Fruit fly (Drosophila melanogaster) whole organism, prepupa: ENCODE measurements around the gene eRF1.
A peak's percentile ranks its signal among the peaks of the same experiment; 100 is the strongest.

Experiments
- Blimp-1 ChIP-seq: fragments of 200-800 bp; sonication (Bioruptor generic); optimal IDR thresholded peaks from 3 replicates; lab custom pipeline; 2017; ENCODE audit warnings: missing biosample characterization, missing genetic modification characterization, mild to moderate bottlenecking, moderate library complexity, missing genetic modification reagents
- CG10669 ChIP-seq: fragments of 200-800 bp; sonication (Bioruptor generic); optimal IDR thresholded peaks from 3 replicates; lab custom pipeline; 2018; ENCODE audit warnings: missing biosample characterization, mild to moderate bottlenecking, missing genetic modification characterization, moderate library complexity
- CG11902 ChIP-seq: fragments of 200-800 bp; sonication (Bioruptor generic); optimal IDR thresholded peaks from 3 replicates; lab custom pipeline; 2016; ENCODE audit warnings: missing biosample characterization, missing genetic modification characterization
- CG15336 ChIP-seq: fragments of 200-800 bp; sonication (Bioruptor generic); IDR thresholded peaks from 2 replicates; pipeline ENCODE4 v1.3.6; 2022; ENCODE audit warnings: missing biosample characterization, missing genetic modification characterization
- CG1621 ChIP-seq: fragments of 200-800 bp; sonication (Bioruptor generic); optimal IDR thresholded peaks from 3 replicates; lab custom pipeline; 2018; ENCODE audit warnings: missing biosample characterization, mild to moderate bottlenecking, missing genetic modification characterization
- CG16779 ChIP-seq: fragments of 200-800 bp; sonication (Bioruptor generic); optimal IDR thresholded peaks from 3 replicates; lab custom pipeline; 2017; ENCODE audit warnings: missing biosample characterization, mild to moderate bottlenecking, missing genetic modification characterization
- CG3032 ChIP-seq: fragments of 200-800 bp; optimal IDR thresholded peaks from 2 replicates; lab custom pipeline; 2019; ENCODE audit warnings: missing biosample characterization, mild to moderate bottlenecking, missing genetic modification characterization, moderate library complexity
- CG34406 ChIP-seq: fragments of 200-800 bp; sonication (Bioruptor generic); optimal IDR thresholded peaks from 3 replicates; lab custom pipeline; 2016; ENCODE audit warnings: missing biosample characterization, missing genetic modification characterization
- CG3919 ChIP-seq: fragments of 200-800 bp; sonication (Bioruptor generic); optimal IDR thresholded peaks from 3 replicates; lab custom pipeline; 2016; ENCODE audit warnings: missing biosample characterization, missing genetic modification characterization
- CG6163 ChIP-seq: fragments of 200-800 bp; sonication (Bioruptor generic); IDR thresholded peaks from 3 replicates; pipeline ENCODE4 v1.3.6; 2022; ENCODE audit warnings: missing biosample characterization, missing genetic modification characterization
- CG6276 ChIP-seq: fragments of 200-800 bp; sonication (Bioruptor generic); optimal IDR thresholded peaks from 2 replicates; lab custom pipeline; 2017; ENCODE audit warnings: missing biosample characterization, mild to moderate bottlenecking, missing genetic modification characterization
- CG6792 ChIP-seq: fragments of 200-800 bp; sonication (Bioruptor generic); optimal IDR thresholded peaks from 3 replicates; lab custom pipeline; 2016; ENCODE audit warnings: missing biosample characterization, missing genetic modification characterization
- CG6808 ChIP-seq: fragments of 200-800 bp; sonication (Bioruptor generic); optimal IDR thresholded peaks from 3 replicates; lab custom pipeline; 2017; ENCODE audit warnings: missing biosample characterization, missing genetic modification characterization, mild to moderate bottlenecking, moderate library complexity, missing genetic modification reagents
- CG6854 ChIP-seq: fragments of 200-800 bp; sonication (Bioruptor generic); optimal IDR thresholded peaks from 2 replicates; lab custom pipeline; 2017; ENCODE audit warnings: missing biosample characterization, mild to moderate bottlenecking, missing genetic modification characterization
- CG7368 ChIP-seq: fragments of 200-800 bp; sonication (Bioruptor generic); optimal IDR thresholded peaks from 3 replicates; lab custom pipeline; 2016; ENCODE audit warnings: missing biosample characterization, missing genetic modification characterization
- CG8319 ChIP-seq: fragments of 200-800 bp; sonication (Bioruptor generic); optimal IDR thresholded peaks from 3 replicates; lab custom pipeline; 2016; ENCODE audit warnings: missing biosample characterization, missing genetic modification characterization
- Eip78C ChIP-seq: fragments of 200-800 bp; sonication (Bioruptor generic); peaks from one replicate; lab custom pipeline; 2016; ENCODE audit warnings: missing biosample characterization, missing genetic modification characterization
- Eip93F ChIP-seq: fragments of 200-800 bp; sonication (Bioruptor generic); optimal IDR thresholded peaks from 2 replicates; lab custom pipeline; 2016; ENCODE audit warnings: missing biosample characterization, mild to moderate bottlenecking, missing genetic modification characterization
- Ets96B ChIP-seq: fragments of 200-800 bp; optimal IDR thresholded peaks from 2 replicates; lab custom pipeline; 2019; ENCODE audit warnings: missing biosample characterization, mild to moderate bottlenecking, missing genetic modification characterization, moderate library complexity
- Gug ChIP-seq: fragments of 200-800 bp; sonication (Bioruptor generic); IDR thresholded peaks from 2 replicates; pipeline ENCODE4 v1.3.6; 2022; ENCODE audit warnings: missing biosample characterization, missing genetic modification characterization
- Hr4 ChIP-seq: fragments of 200-800 bp; sonication (Bioruptor generic); optimal IDR thresholded peaks from 3 replicates; lab custom pipeline; 2016; ENCODE audit warnings: missing biosample characterization, missing genetic modification characterization
- Lpt ChIP-seq: fragments of 200-800 bp; sonication (Bioruptor generic); optimal IDR thresholded peaks from 3 replicates; lab custom pipeline; 2016; ENCODE audit warnings: missing biosample characterization, missing genetic modification characterization
- Met ChIP-seq: fragments of 200-800 bp; sonication (Bioruptor generic); optimal IDR thresholded peaks from 3 replicates; lab custom pipeline; 2016; ENCODE audit warnings: missing biosample characterization, missing genetic modification characterization
- OdsH ChIP-seq: fragments of 200-800 bp; sonication (Bioruptor generic); optimal IDR thresholded peaks from 3 replicates; lab custom pipeline; 2016; ENCODE audit warnings: missing biosample characterization, missing genetic modification characterization
- Sox102F ChIP-seq: fragments of 200-800 bp; sonication (Bioruptor generic); optimal IDR thresholded peaks from 2 replicates; lab custom pipeline; 2016; ENCODE audit warnings: missing biosample characterization, mild to moderate bottlenecking, missing genetic modification characterization
- Sox14 ChIP-seq: fragments of 200-800 bp; sonication (Bioruptor generic); optimal IDR thresholded peaks from 3 replicates; lab custom pipeline; 2016; ENCODE audit warnings: missing biosample characterization, missing genetic modification characterization
- acj6 ChIP-seq: fragments of 200-800 bp; sonication (Bioruptor generic); optimal IDR thresholded peaks from 3 replicates; lab custom pipeline; 2016; ENCODE audit warnings: missing biosample characterization, missing genetic modification characterization
- dac ChIP-seq: fragments of 200-800 bp; sonication (Bioruptor generic); optimal IDR thresholded peaks from 2 replicates; lab custom pipeline; 2017; ENCODE audit warnings: missing biosample characterization, mild to moderate bottlenecking, missing genetic modification characterization
- dsx ChIP-seq: fragments of 200-800 bp; optimal IDR thresholded peaks from 3 replicates; lab custom pipeline; 2019; ENCODE audit warnings: missing biosample characterization, mild to moderate bottlenecking, missing genetic modification characterization, moderate library complexity; ENCODE audit not compliant: poor library complexity, severe bottlenecking
- eg ChIP-seq: fragments of 200-800 bp; sonication (Bioruptor generic); IDR thresholded peaks from 3 replicates; pipeline ENCODE4 v1.3.6; 2022; ENCODE audit warnings: missing biosample characterization, missing genetic modification characterization
- esn ChIP-seq: fragments of 200-800 bp; sonication (Bioruptor generic); optimal IDR thresholded peaks from 2 replicates; lab custom pipeline; 2016; ENCODE audit warnings: missing biosample characterization, mild to moderate bottlenecking, missing genetic modification characterization, moderate library complexity
- fd59A ChIP-seq: fragments of 200-800 bp; sonication (Bioruptor generic); optimal IDR thresholded peaks from 2 replicates; lab custom pipeline; 2017; ENCODE audit warnings: missing biosample characterization, mild to moderate bottlenecking, missing genetic modification characterization, missing genetic modification reagents
- fd85E ChIP-seq: fragments of 200-800 bp; sonication (Bioruptor generic); optimal IDR thresholded peaks from 3 replicates; lab custom pipeline; 2016; ENCODE audit warnings: missing biosample characterization, missing genetic modification characterization
- fkh ChIP-seq: fragments of 200-800 bp; sonication (Bioruptor generic); optimal IDR thresholded peaks from 3 replicates; lab custom pipeline; 2017; ENCODE audit warnings: missing biosample characterization, mild to moderate bottlenecking, missing genetic modification characterization, moderate library complexity
- net ChIP-seq: fragments of 200-800 bp; sonication (Bioruptor generic); optimal IDR thresholded peaks from 3 replicates; lab custom pipeline; 2016; ENCODE audit warnings: missing biosample characterization, missing genetic modification characterization
- pdm3 ChIP-seq: fragments of 200-800 bp; sonication (Bioruptor generic); optimal IDR thresholded peaks from 3 replicates; lab custom pipeline; 2016; ENCODE audit warnings: missing biosample characterization, missing genetic modification characterization
- salr ChIP-seq, 2 experiments: fragments of 200-800 bp; sonication (Bioruptor generic); optimal IDR thresholded peaks; 3 replicates each; lab custom pipeline; 2016 to 2018; ENCODE audit warnings: missing biosample characterization in 2 of 2, missing genetic modification characterization in 2 of 2, mild to moderate bottlenecking in 1 of 2
- spab ChIP-seq: fragments of 200-800 bp; sonication (Bioruptor generic); optimal IDR thresholded peaks from 2 replicates; lab custom pipeline; 2017; ENCODE audit warnings: missing biosample characterization, mild to moderate bottlenecking, missing genetic modification characterization, missing genetic modification reagents
- ss ChIP-seq, 2 experiments: fragments of 200-800 bp; sonication (Bioruptor generic); optimal IDR thresholded peaks; 2 replicates in 1 of 2; 3 replicates in 1 of 2; lab custom pipeline; 2017 to 2018; ENCODE audit warnings: mild to moderate bottlenecking in 2 of 2, missing biosample characterization in 2 of 2, missing genetic modification characterization in 2 of 2, moderate library complexity in 1 of 2
- svp ChIP-seq: fragments of 200-800 bp; sonication (Bioruptor generic); peaks from one replicate; lab custom pipeline; 2016; ENCODE audit warnings: missing biosample characterization, missing genetic modification characterization
- topi ChIP-seq: fragments of 200-800 bp; sonication (Bioruptor generic); optimal IDR thresholded peaks from 3 replicates; lab custom pipeline; 2016; ENCODE audit warnings: missing biosample characterization, missing genetic modification characterization
- vri ChIP-seq: fragments of 200-800 bp; sonication (Bioruptor generic); optimal IDR thresholded peaks from 3 replicates; lab custom pipeline; 2016; ENCODE audit warnings: missing biosample characterization, mild to moderate bottlenecking, missing genetic modification characterization

eRF1 gene

DNA sequence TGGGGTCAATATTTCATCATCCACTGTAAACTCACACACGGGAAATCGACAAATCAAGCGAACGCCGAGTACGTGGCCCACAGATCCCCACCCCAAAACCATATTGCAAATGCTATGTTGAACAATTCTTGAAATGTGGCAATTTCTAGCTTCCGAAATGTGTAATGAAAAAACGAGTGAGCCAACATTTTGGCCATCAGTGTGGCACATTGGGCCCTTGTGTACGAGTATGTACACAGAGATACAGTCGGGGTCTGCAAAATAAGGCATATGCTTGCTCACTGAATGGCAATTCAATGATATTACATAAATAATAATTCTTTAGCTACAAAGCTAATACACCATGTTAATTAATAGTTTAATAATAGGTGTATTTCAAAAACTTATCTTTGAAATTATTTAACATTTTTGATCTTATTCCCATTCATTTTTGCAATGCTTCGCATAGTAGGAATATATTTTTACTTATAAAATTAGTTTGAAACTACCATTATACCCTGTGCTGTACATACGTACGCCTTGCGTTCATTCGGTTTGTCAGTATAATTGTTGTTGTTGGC is 51.5 kb downstream of the eRF1 start (continued):
- TF ChIP-seq Sox102F (GFP tag; lab: Kevin White, UChicago): peak; percentile 90
- TF ChIP-seq topi (GFP tag; lab: Kevin White, UChicago): peak; percentile 92
- peak; percentile 92 for TF ChIP-seq Met
- TF ChIP-seq dac (GFP tag; lab: Kevin White, UChicago): peak; percentile 79
- TF ChIP-seq Sox14 (GFP tag; lab: Kevin White, UChicago): peak; percentile 95
- TF ChIP-seq CG7368: peak; percentile 83
- TF ChIP-seq acj6 (GFP tag; lab: Kevin White, UChicago): peak; percentile 95
- peak; percentile 88 for TF ChIP-seq fkh
- peak; percentile 90 for TF ChIP-seq Lpt (GFP tag; lab: Kevin White, UChicago)
- TF ChIP-seq Eip93F (GFP tag; lab: Kevin White, UChicago): peak; percentile 85
- TF ChIP-seq spab: peak; percentile 89
- TF ChIP-seq Hr4 (GFP tag; lab: Kevin White, UChicago): peak; percentile 92
- TF ChIP-seq salr (GFP tag; optimal IDR thresholded peaks at IDR 0.05; lab: Kevin White, UChicago): peak; percentile 67 to 94
- TF ChIP-seq Blimp-1 (GFP tag; lab: Kevin White, UChicago): peak; percentile 75
- TF ChIP-seq Gug (GFP tag; lab: Robert Waterston, UW): peak; percentile 85
- peak; percentile 85 for TF ChIP-seq CG10669
- peak; percentile 89 for TF ChIP-seq Ets96B
- TF ChIP-seq CG6854 (GFP tag; lab: Kevin White, UChicago): peak; percentile 75
- TF ChIP-seq svp: peak; percentile 95
- TF ChIP-seq ss (GFP tag; optimal IDR thresholded peaks at IDR 0.05; lab: Kevin White, UChicago): peak; percentile 81 to 83

DNA sequence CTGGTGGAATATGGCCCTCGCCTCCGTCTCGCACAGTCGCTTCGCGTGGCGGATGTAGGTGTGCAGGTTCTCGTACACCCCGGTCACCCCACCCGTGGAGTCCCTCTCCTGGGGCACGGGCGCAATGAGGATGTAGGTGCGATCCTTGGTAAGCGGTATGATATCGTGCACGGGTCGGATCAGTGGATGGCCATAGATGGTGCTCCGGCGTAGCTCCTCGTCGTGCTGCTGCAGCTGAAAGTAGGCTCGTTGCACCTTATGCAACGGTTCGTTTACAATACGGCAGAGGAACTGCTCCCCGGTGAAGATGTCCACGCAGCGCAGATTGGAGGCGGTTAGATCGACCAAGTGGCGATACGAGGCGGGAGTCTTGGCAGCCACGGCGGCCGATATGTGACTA is 52.4 kb downstream of the eRF1 start:
- no peak for TF ChIP-seq Sox14 (GFP tag; lab: Kevin White, UChicago)
- no peak for TF ChIP-seq CG8319
- TF ChIP-seq, all 60 proteins: peak for 0

dm6 chr3L:20401026-20401912 is 53.1 kb downstream of the eRF1 start, which contains the start of gene trbl:
trbl (minus strand) TSS chr3L:20401609.
- TF ChIP-seq fd85E (peak; percentile 30), esn (GFP tag; lab: Kevin White, UChicago) (no peak), Sox102F (GFP tag; lab: Kevin White, UChicago) (no peak), eg (GFP tag; lab: Robert Waterston, UW) (peak; percentile 60; the same call in 2 of the 3 replicates), svp (peak; percentile 73), Blimp-1 (GFP tag; lab: Kevin White, UChicago) (no peak), pdm3 (GFP tag; lab: Kevin White, UChicago) (no peak), Met (no peak), CG8319 (no peak), OdsH (GFP tag; lab: Kevin White, UChicago) (no peak), fkh (peak; percentile 27), vri (no peak), CG6792 (GFP tag; lab: Kevin White, UChicago) (no peak), CG3919 (GFP tag; lab: Kevin White, UChicago) (peak; percentile 30), CG1621 (tag; lab: Kevin White, UChicago) (peak; percentile 53), ss (GFP tag; optimal IDR thresholded peaks at IDR 0.05; lab: Kevin White, UChicago) (peak; percentile 12 to 21), dac (GFP tag; lab: Kevin White, UChicago) (no peak), CG11902 (GFP tag; lab: Kevin White, UChicago) (no peak), CG16779 (tag; lab: Kevin White, UChicago) (peak; percentile 33), Eip93F (GFP tag; lab: Kevin White, UChicago) (no peak), CG15336 (peak; percentile 35; the same call in 1 of the 2 replicates), CG6163 (peak; percentile 68), dsx (GFP tag; lab: Kevin White, UChicago) (peak; percentile 62), CG7368 (no peak), CG6808 (GFP tag; lab: Kevin White, UChicago) (peak; percentile 18), CG6854 (GFP tag; lab: Kevin White, UChicago) (peak; percentile 66), CG34406 (GFP tag; lab: Kevin White, UChicago) (no peak), net (GFP tag; lab: Kevin White, UChicago) (peak; percentile 58), CG3032 (no peak), Eip78C (peak; percentile 48), fd59A (GFP tag; lab: Kevin White, UChicago) (no peak), CG6276 (GFP tag; lab: Kevin White, UChicago) (peak; percentile 19), spab (no peak), Gug (GFP tag; lab: Robert Waterston, UW) (no peak), Sox14 (GFP tag; lab: Kevin White, UChicago) (peak; percentile 29), CG10669 (no peak)
